Fruit fly (Drosophila melanogaster): Measurements from ENCODE around the gene fz2.

The fz2 gene

dm6 chr3L:19177929-19178328 lies 57.2 kb downstream of the fz2 start:
- TF ChIP-seq sv (GFP tag; optimal IDR thresholded peaks at IDR 0.05) (no peak), Hr78 (GFP tag; optimal IDR thresholded peaks at IDR 0.05) (no peak), tai (GFP tag; optimal IDR thresholded peaks at IDR 0.05) (no peak), h (GFP tag; optimal IDR thresholded peaks at IDR 0.05) (peak; percentile 2), dmrt93B (GFP tag; optimal IDR thresholded peaks at IDR 0.05) (peak; percentile 25), Hr83 (GFP tag; optimal IDR thresholded peaks at IDR 0.05; ENCODE audit: poor library complexity, severe bottlenecking) (no peak), Rel (GFP tag; optimal IDR thresholded peaks at IDR 0.05) (no peak), Rel (tag; optimal IDR thresholded peaks at IDR 0.05) (no peak), pan (optimal IDR thresholded peaks at IDR 0.05) (no peak), Dif (GFP tag; optimal IDR thresholded peaks at IDR 0.05; ENCODE audit: partially characterized antibody) (no peak)

DNA sequence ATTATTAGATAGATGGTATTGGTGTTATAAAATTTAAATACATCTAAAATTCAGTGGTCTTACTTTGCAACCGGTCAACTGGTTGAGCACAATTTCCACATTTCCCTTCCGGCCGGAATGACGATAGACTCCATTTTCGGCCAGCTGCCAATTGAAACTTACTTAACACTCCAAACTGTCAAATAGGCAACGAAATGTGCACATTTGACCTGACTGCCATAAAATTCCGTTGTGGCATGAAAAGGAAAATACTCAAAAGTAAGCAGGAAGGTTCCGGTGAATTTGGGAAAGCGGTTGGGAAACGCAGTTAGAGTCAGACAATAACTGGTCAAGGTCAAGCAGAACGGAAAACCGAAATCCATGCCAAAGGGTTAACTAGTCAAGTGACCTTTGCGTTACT lies 58.5 kb downstream of the fz2 start:
- no peak for TF ChIP-seq tai (GFP tag; optimal IDR thresholded peaks at IDR 0.05)
- no peak for TF ChIP-seq dl (GFP tag; optimal IDR thresholded peaks at IDR 0.05; ENCODE audit: insufficient read depth in 1 of 2, partially characterized antibody in 2 of 2)
- no peak for TF ChIP-seq Abd-B (GFP tag; optimal IDR thresholded peaks at IDR 0.05)
- no peak for TF ChIP-seq N (GFP tag; optimal IDR thresholded peaks at IDR 0.05)
- TF ChIP-seq ey (GFP tag; optimal IDR thresholded peaks at IDR 0.05), result no peak
- TF ChIP-seq Hnf4 (GFP tag; optimal IDR thresholded peaks at IDR 0.05), result no peak
- TF ChIP-seq sv (GFP tag; optimal IDR thresholded peaks at IDR 0.05), result no peak
- no peak for TF ChIP-seq pan (optimal IDR thresholded peaks at IDR 0.05)
- no peak for TF ChIP-seq dsf (GFP tag; optimal IDR thresholded peaks at IDR 0.05; ENCODE audit: borderline replicate concordance)
- no peak for TF ChIP-seq lola (GFP tag; optimal IDR thresholded peaks at IDR 0.05)
- no peak for TF ChIP-seq h (GFP tag; optimal IDR thresholded peaks at IDR 0.05)
- TF ChIP-seq psq (GFP tag; optimal IDR thresholded peaks at IDR 0.05), result no peak
- no peak for TF ChIP-seq Dfd (GFP tag; optimal IDR thresholded peaks at IDR 0.05)
- no peak for TF ChIP-seq Dif (GFP tag; optimal IDR thresholded peaks at IDR 0.05; ENCODE audit: partially characterized antibody)
- no peak for TF ChIP-seq sage (GFP tag; optimal IDR thresholded peaks at IDR 0.05)
- TF ChIP-seq Sp1 (GFP tag; optimal IDR thresholded peaks at IDR 0.05), result no peak
- TF ChIP-seq Hr83 (GFP tag; optimal IDR thresholded peaks at IDR 0.05; ENCODE audit: poor library complexity, severe bottlenecking), result no peak
- TF ChIP-seq rgr (GFP tag; optimal IDR thresholded peaks at IDR 0.05), result no peak
- TF ChIP-seq Hr78 (GFP tag; optimal IDR thresholded peaks at IDR 0.05), result no peak
- TF ChIP-seq jim (GFP tag; optimal IDR thresholded peaks at IDR 0.05), result no peak

- TF ChIP-seq br (GFP tag; optimal IDR thresholded peaks at IDR 0.05) (peak; percentile 14), brk (GFP tag; optimal IDR thresholded peaks at IDR 0.05) (no peak), fru (GFP tag; optimal IDR thresholded peaks at IDR 0.05) (peak; percentile 18), Hr78 (GFP tag; optimal IDR thresholded peaks at IDR 0.05) (no peak), CG32264 (GFP tag; optimal IDR thresholded peaks at IDR 0.05) (no peak), ey (GFP tag; optimal IDR thresholded peaks at IDR 0.05) (peak; percentile 17), CG9705 (GFP tag; optimal IDR thresholded peaks at IDR 0.05) (no peak), h (GFP tag; optimal IDR thresholded peaks at IDR 0.05) (peak; percentile 9), HLH106 (tag; optimal IDR thresholded peaks at IDR 0.05) (peak; percentile 15), Hnf4 (GFP tag; optimal IDR thresholded peaks at IDR 0.05) (no peak), N (GFP tag; optimal IDR thresholded peaks at IDR 0.05) (no peak), Hr83 (GFP tag; optimal IDR thresholded peaks at IDR 0.05; ENCODE audit: poor library complexity, severe bottlenecking) (no peak), usp (GFP tag; optimal IDR thresholded peaks at IDR 0.05) (no peak), tai (GFP tag; optimal IDR thresholded peaks at IDR 0.05) (no peak), rgr (GFP tag; optimal IDR thresholded peaks at IDR 0.05) (peak; percentile 19), Rel (GFP tag; optimal IDR thresholded peaks at IDR 0.05) (no peak), Rel (tag; optimal IDR thresholded peaks at IDR 0.05) (no peak), OdsH (GFP tag; optimal IDR thresholded peaks at IDR 0.05) (no peak), dsf (GFP tag; optimal IDR thresholded peaks at IDR 0.05; ENCODE audit: borderline replicate concordance) (no peak), pan (optimal IDR thresholded peaks at IDR 0.05) (no peak), Jra (GFP tag; optimal IDR thresholded peaks at IDR 0.05) (no peak), sage (GFP tag; optimal IDR thresholded peaks at IDR 0.05) (no peak), psq (GFP tag; optimal IDR thresholded peaks at IDR 0.05) (peak; percentile 5), Myc (optimal IDR thresholded peaks at IDR 0.05) (no peak), lola (GFP tag; optimal IDR thresholded peaks at IDR 0.05) (no peak), sv (GFP tag; optimal IDR thresholded peaks at IDR 0.05) (no peak), Sp1 (GFP tag; optimal IDR thresholded peaks at IDR 0.05) (no peak), foxo (GFP tag; optimal IDR thresholded peaks at IDR 0.05) (peak in 1 of 2 experiments; percentile 51), dl (GFP tag; optimal IDR thresholded peaks at IDR 0.05; ENCODE audit: insufficient read depth in 1 of 2, partially characterized antibody in 2 of 2) (no peak), CrebA (GFP tag; optimal IDR thresholded peaks at IDR 0.05; ENCODE audit: borderline replicate concordance) (no peak)
These were observed 59.8 kb downstream of the fz2 start for dm6 chr3L:19175368-19175767.
